Worm (Caenorhabditis elegans) whole organism, L3 larva: Measurements from ENCODE around the gene enu-3.1.

ENCODE experiments used
- R02D3.7 ChIP-seq: fragments of 150-350 bp; optimal IDR thresholded peaks from 2 replicates; lab custom pipeline; 2014; ENCODE audit warnings: missing biosample characterization, missing genetic modification characterization
- ceh-16 ChIP-seq: sonication (generic microtip); optimal IDR thresholded peaks from 2 replicates; lab custom pipeline; 2017; ENCODE audit warnings: missing biosample characterization, missing genetic modification characterization
- ceh-82 ChIP-seq: fragments of 150-350 bp; optimal IDR thresholded peaks from 2 replicates; lab custom pipeline; 2014; ENCODE audit warnings: missing biosample characterization, missing genetic modification characterization
- ceh-9 ChIP-seq: sonication (generic microtip); optimal IDR thresholded peaks from 2 replicates; lab custom pipeline; 2018; ENCODE audit warnings: missing biosample characterization, missing genetic modification characterization
- egl-27 ChIP-seq: sonication (generic microtip); optimal IDR thresholded peaks from 4 replicates; lab custom pipeline; 2017; ENCODE audit warnings: missing biosample characterization, missing genetic modification reagents, missing genetic modification characterization
- elt-1 ChIP-seq: fragments of 150-350 bp; optimal IDR thresholded peaks from 2 replicates; lab custom pipeline; 2014; ENCODE audit warnings: missing biosample characterization, missing genetic modification characterization
- elt-3 ChIP-seq, 3 experiments: fragments of 150-350 bp in 1 of 3; sonication (generic microtip) in 2 of 3; optimal IDR thresholded peaks; 2 replicates in 2 of 3; 4 replicates in 1 of 3; lab custom pipeline; 2014 to 2017; ENCODE audit warnings: missing biosample characterization in 3 of 3, missing genetic modification characterization in 3 of 3
- fkh-10 ChIP-seq: sonication (generic microtip); optimal IDR thresholded peaks from 2 replicates; lab custom pipeline; 2017; ENCODE audit warnings: missing biosample characterization, missing genetic modification reagents, missing genetic modification characterization
- hmg-11 ChIP-seq: sonication (generic microtip); optimal IDR thresholded peaks from 2 replicates; lab custom pipeline; 2016; ENCODE audit warnings: missing genetic modification characterization, missing compliant biosample characterization
- jun-1 ChIP-seq: fragments of 150-350 bp; optimal IDR thresholded peaks from 2 replicates; lab custom pipeline; 2014; ENCODE audit warnings: missing biosample characterization, missing genetic modification reagents, missing genetic modification characterization
- lin-15B ChIP-seq: fragments of 150-350 bp; optimal IDR thresholded peaks from 2 replicates; lab custom pipeline; 2014; ENCODE audit warnings: missing biosample characterization, missing genetic modification characterization
- lin-39 ChIP-seq: fragments of 150-350 bp; optimal IDR thresholded peaks from 2 replicates; lab custom pipeline; 2018; ENCODE audit warnings: missing biosample characterization, missing genetic modification reagents, missing genetic modification characterization
- mdl-1 ChIP-seq: fragments of 150-350 bp; optimal IDR thresholded peaks from 2 replicates; lab custom pipeline; 2014; ENCODE audit warnings: missing biosample characterization, missing genetic modification characterization
- nfya-1 ChIP-seq: sonication (generic microtip); optimal IDR thresholded peaks from 2 replicates; lab custom pipeline; 2017; ENCODE audit warnings: missing genetic modification characterization, mild to moderate bottlenecking, missing compliant biosample characterization, antibody characterized with exemption, moderate library complexity; ENCODE audit not compliant: insufficient read depth
- nhr-11 ChIP-seq: fragments of 150-350 bp; optimal IDR thresholded peaks from 2 replicates; lab custom pipeline; 2014; ENCODE audit warnings: missing biosample characterization, missing genetic modification characterization
- nhr-12 ChIP-seq: fragments of 150-350 bp; optimal IDR thresholded peaks from 2 replicates; lab custom pipeline; 2014; ENCODE audit warnings: missing biosample characterization, missing genetic modification characterization
- nhr-23 ChIP-seq: fragments of 150-350 bp; optimal IDR thresholded peaks from 2 replicates; lab custom pipeline; 2014; ENCODE audit warnings: missing biosample characterization, missing genetic modification reagents, missing genetic modification characterization
- nhr-237 ChIP-seq: fragments of 150-350 bp; optimal IDR thresholded peaks from 2 replicates; lab custom pipeline; 2014; ENCODE audit warnings: missing biosample characterization, missing genetic modification characterization
- nhr-28 ChIP-seq: fragments of 150-350 bp; optimal IDR thresholded peaks from 2 replicates; lab custom pipeline; 2014; ENCODE audit warnings: missing biosample characterization, missing genetic modification characterization
- nhr-43 ChIP-seq: sonication (generic microtip); optimal IDR thresholded peaks from 2 replicates; lab custom pipeline; 2016; ENCODE audit warnings: mild to moderate bottlenecking, missing genetic modification characterization, missing compliant biosample characterization; ENCODE audit not compliant: poor library complexity, severe bottlenecking
- nhr-76 ChIP-seq: fragments of 150-350 bp; sonication (generic microtip); optimal IDR thresholded peaks from 5 replicates; lab custom pipeline; 2014; ENCODE audit warnings: missing biosample characterization, missing genetic modification characterization
- nhr-77 ChIP-seq: fragments of 150-350 bp; optimal IDR thresholded peaks from 2 replicates; lab custom pipeline; 2014; ENCODE audit warnings: missing biosample characterization, missing genetic modification characterization
- pha-4 ChIP-seq: fragments of 150-350 bp; optimal IDR thresholded peaks from 2 replicates; lab custom pipeline; 2014; ENCODE audit warnings: missing biosample characterization, missing genetic modification reagents, missing genetic modification characterization
- pqm-1 ChIP-seq: fragments of 150-350 bp; optimal IDR thresholded peaks from 2 replicates; lab custom pipeline; 2017; ENCODE audit warnings: missing biosample characterization, missing genetic modification characterization, inconsistent platforms
- sea-2 ChIP-seq: fragments of 150-350 bp; sonication (generic microtip); optimal IDR thresholded peaks from 4 replicates; lab custom pipeline; 2014; ENCODE audit warnings: missing biosample characterization, missing genetic modification reagents, missing genetic modification characterization
- tbx-2 ChIP-seq: sonication (generic microtip); optimal IDR thresholded peaks from 2 replicates; lab custom pipeline; 2016; ENCODE audit warnings: mild to moderate bottlenecking, missing genetic modification characterization, missing compliant biosample characterization
- unc-62 ChIP-seq: fragments of 150-350 bp; sonication (generic microtip); optimal IDR thresholded peaks from 4 replicates; lab custom pipeline; 2014; ENCODE audit warnings: missing biosample characterization, missing genetic modification reagents, missing genetic modification characterization
- ztf-4 ChIP-seq: fragments of 150-350 bp; optimal IDR thresholded peaks from 2 replicates; lab custom pipeline; 2014; ENCODE audit warnings: missing biosample characterization, missing genetic modification characterization

Gene enu-3.1

ce11 chrIII:10435938-10436842 is at the start of gene enu-3.1, which contains the start of gene smrd-1:
enu-3.1 (plus strand) TSS chrIII:10436276.
smrd-1 (minus strand) TSS chrIII:10435988.
- peak; percentile 29 for TF ChIP-seq lin-39 (tag; lab: Kevin White, UChicago)
- TF ChIP-seq lin-15B (tag; lab: Kevin White, UChicago) = peak; percentile 78
- TF ChIP-seq fkh-10 (GFP tag; lab: Kevin White, UChicago) = peak; percentile 29
- TF ChIP-seq nhr-43 (tag; lab: Kevin White, UChicago) = peak; percentile 30
- peak; percentile 5 for TF ChIP-seq pha-4
- peak; percentile 2 for TF ChIP-seq tbx-2 (tag; lab: Kevin White, UChicago)
- peak; percentile 2 for TF ChIP-seq nhr-23 (tag; lab: Kevin White, UChicago)
- TF ChIP-seq nfya-1 (tag; lab: Kevin White, UChicago) = peak; percentile 67
- peak; percentile 0 for TF ChIP-seq pqm-1
- peak; percentile 22 for TF ChIP-seq hmg-11 (tag; lab: Kevin White, UChicago)

- peak; percentile 25 for TF ChIP-seq elt-1 (tag; lab: Kevin White, UChicago)
- no peak for TF ChIP-seq nhr-76 (tag; lab: Kevin White, UChicago)
- no peak for TF ChIP-seq nfya-1 (tag; lab: Kevin White, UChicago)
Measured at ce11 chrIII:10386476-10386875, 49.6 kb upstream of the enu-3.1 start, which contains the start of gene C38H2.3. C38H2.3 (minus strand) TSS chrIII:10386576.

DNA sequence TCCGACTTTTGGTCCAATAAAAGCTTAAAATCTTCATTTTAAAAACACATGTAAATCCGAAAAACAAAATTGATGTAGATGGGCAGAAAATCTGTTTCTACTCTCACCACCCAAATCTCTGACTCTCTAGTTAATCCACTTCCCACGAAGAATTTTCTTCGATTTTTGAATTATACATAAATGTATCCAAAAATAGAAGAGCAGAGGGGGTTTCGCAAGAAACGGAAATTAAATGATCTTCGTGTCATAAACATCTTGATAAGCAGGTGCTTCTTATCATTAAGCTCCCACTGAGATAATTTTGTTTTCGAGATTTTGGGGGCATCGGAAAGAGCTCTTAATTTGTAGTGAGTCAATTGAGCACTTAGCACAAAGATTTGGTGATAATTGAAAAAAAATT is 46.5 kb upstream of the enu-3.1 start:
- TF ChIP-seq lin-15B (tag; lab: Kevin White, UChicago) (no peak), R02D3.7 (tag; lab: Kevin White, UChicago) (no peak), nhr-237 (tag; lab: Kevin White, UChicago) (no peak)

DNA sequence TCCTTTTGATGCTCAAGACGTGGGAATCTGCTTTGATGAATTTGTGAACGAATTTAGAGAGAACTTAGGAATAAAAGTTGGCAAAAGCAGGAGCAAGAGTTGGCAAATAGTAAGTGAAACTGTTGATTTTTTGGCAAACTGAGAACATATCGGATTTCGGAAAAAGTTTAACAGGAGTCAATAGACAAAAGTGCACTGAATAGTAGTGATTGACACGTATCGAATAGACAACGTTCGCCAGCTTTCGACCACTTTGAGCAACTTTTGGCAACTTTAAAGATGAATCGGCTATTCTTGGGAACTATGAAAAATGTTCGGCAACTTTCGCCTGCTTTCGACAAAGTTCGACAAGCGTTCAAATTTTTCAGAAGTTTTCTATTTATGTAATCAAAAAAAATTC is 44.4 kb upstream of the enu-3.1 start, which contains the start of gene M03C11.9:
Gene M03C11.9, minus strand, starts transcription at position 101 of the 400 bp plus-strand sequence.
- TF ChIP-seq unc-62 (no peak), tbx-2 (tag; lab: Kevin White, UChicago) (no peak), pqm-1 (no peak)

DNA sequence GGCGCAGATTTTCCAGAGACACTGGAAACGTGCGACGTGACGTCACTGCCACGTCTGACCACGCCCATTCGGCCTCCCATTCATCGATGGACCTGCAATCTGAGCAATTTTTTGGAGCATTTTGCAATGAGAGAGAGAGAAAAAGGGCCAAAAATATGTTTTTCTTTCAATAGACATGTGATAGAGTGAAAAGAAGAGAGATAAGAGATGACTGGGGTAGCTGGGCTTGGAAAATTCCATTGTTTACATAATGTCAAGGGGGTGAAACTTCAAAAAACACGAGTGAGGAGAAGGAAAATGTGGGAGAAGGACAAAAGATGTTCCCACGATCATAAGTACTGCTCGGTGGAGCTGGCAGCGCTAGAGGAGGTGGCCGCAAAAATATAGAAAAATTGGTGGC is 40.1 kb upstream of the enu-3.1 start, which contains the start of gene M03C11.1:
Gene M03C11.1, minus strand, starts transcription at position 101 of the 400 bp plus-strand sequence.
- TF ChIP-seq hmg-11 (tag; lab: Kevin White, UChicago) (no peak), pha-4 (peak; percentile 60)

DNA sequence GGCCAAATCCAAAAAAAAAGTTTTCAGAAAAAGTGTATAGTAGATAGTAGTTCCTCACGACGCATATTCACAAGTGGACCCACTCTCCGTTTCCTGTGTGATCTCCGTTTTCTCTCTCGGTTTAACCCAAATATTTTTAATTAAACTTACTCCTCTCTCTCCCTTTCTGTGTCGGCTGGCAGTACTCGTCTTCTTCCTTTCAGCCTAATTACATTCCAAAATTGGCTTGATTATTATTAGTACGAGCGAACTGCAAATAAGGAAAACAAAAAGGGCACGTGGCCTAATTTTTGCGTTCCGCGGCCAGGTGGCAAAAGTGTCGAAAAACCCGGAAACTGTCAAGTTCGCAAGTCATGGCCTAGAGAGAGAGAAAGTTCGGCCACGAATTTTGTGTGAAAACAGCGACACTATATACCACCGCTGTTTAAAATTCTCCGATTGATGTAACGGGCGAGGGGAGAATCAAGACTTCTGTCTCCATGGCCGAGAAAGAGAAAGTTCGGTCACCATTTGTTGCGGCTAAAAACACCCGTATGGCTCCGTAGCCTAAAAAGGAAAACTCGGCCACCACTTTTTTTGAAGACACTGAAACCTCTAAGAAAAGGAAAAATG is 39.1 kb upstream of the enu-3.1 start:
- TF ChIP-seq nfya-1 (tag; lab: Kevin White, UChicago) = peak; percentile 16
- no peak for TF ChIP-seq nhr-12

DNA sequence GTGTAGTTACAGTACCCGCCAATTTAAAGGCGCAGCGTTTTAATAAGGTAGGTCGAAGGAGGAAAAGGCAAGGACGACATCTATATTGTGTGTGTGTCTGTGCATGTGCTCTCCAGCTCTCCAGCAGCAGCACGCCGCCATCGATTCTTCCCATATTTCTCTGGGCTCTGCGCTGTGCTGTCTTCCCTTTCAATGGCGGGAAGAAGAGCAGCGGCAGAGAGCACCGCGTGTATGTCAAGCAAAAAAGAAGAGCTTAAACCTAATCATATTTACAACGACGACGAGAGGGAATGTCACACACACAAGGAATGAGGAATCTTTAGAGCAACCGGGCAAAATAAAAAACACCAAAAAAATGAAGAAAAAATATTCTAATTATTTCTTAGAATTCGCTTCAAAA is 37.2 kb upstream of the enu-3.1 start:
- peak; percentile 33 for TF ChIP-seq lin-15B (tag; lab: Kevin White, UChicago)
- TF ChIP-seq fkh-10 (GFP tag; lab: Kevin White, UChicago) = peak; percentile 35
- no peak for TF ChIP-seq jun-1 (tag; lab: Kevin White, UChicago)
- no peak for TF ChIP-seq nhr-77
- TF ChIP-seq nfya-1 (tag; lab: Kevin White, UChicago) = peak; percentile 59
- TF ChIP-seq sea-2 (GFP tag; lab: Kevin White, UChicago) = no peak
- peak; percentile 56 for TF ChIP-seq hmg-11 (tag; lab: Kevin White, UChicago)

ce11 chrIII:10404918-10405317 is 31.2 kb upstream of the enu-3.1 start, which contains the start of the genes M03C11.3 and chl-1:
M03C11.3 (plus strand) TSS chrIII:10405070.
chl-1 (minus strand) TSS chrIII:10405240.
- TF ChIP-seq nfya-1 (tag; lab: Kevin White, UChicago) (no peak), fkh-10 (GFP tag; lab: Kevin White, UChicago) (no peak), elt-3 (tag; optimal IDR thresholded peaks at IDR 0.05; lab: Kevin White, UChicago) (no peak), nhr-12 (no peak), mdl-1 (tag; lab: Kevin White, UChicago) (no peak), egl-27 (tag; lab: Kevin White, UChicago) (no peak), R02D3.7 (tag; lab: Kevin White, UChicago) (no peak), nhr-11 (tag; lab: Kevin White, UChicago) (no peak), ztf-4 (tag; lab: Kevin White, UChicago) (no peak), hmg-11 (tag; lab: Kevin White, UChicago) (no peak), lin-39 (tag; lab: Kevin White, UChicago) (no peak), ceh-82 (tag; lab: Kevin White, UChicago) (no peak), ceh-9 (no peak), jun-1 (tag; lab: Kevin White, UChicago) (no peak), pqm-1 (no peak), elt-1 (tag; lab: Kevin White, UChicago) (no peak), ceh-16 (tag; lab: Kevin White, UChicago) (no peak), nhr-28 (tag; lab: Kevin White, UChicago) (no peak), sea-2 (GFP tag; lab: Kevin White, UChicago) (no peak)
